Worm (Caenorhabditis elegans): ENCODE data around the gene srbc-3.

ce11 chrV:3347486-3347885 lies 39.2 kb downstream of the srbc-3 start:
- TF ChIP-seq ceh-13 (GFP tag; optimal IDR thresholded peaks at IDR 0.05) (no peak), tbx-11 (GFP tag; IDR thresholded peaks at IDR 0.05) (no peak), ama-1 (optimal IDR thresholded peaks at IDR 0.05) (no peak), F13C5.2 (tag; optimal IDR thresholded peaks at IDR 0.05) (no peak), flt-1 (GFP tag; IDR thresholded peaks at IDR 0.05) (no peak), sea-1 (GFP tag; conservative IDR thresholded peaks at IDR 0.05) (no peak), pes-1 (GFP tag; IDR thresholded peaks at IDR 0.05) (no peak), ets-7 (tag; optimal IDR thresholded peaks at IDR 0.05) (no peak), tbx-37 (GFP tag; conservative IDR thresholded peaks at IDR 0.05) (no peak)
